Fruit fly (Drosophila melanogaster) whole organism, wandering third instar larva: ENCODE results near the gene CG2321.

Experiments
- Abd-B ChIP-seq: fragments of >200 bp; optimal IDR thresholded peaks from 2 replicates; lab custom pipeline; 2017; ENCODE audit warnings: missing biosample characterization, missing genetic modification characterization
- CG32264 ChIP-seq: fragments of 200-800 bp; sonication (Bioruptor generic); optimal IDR thresholded peaks from 2 replicates; lab custom pipeline; 2016; ENCODE audit warnings: missing biosample characterization, missing genetic modification characterization
- Hnf4 ChIP-seq: fragments of 200-800 bp; sonication (Bioruptor generic); optimal IDR thresholded peaks from 2 replicates; lab custom pipeline; 2016; ENCODE audit warnings: missing biosample characterization, mild to moderate bottlenecking, missing genetic modification characterization
- Rel ChIP-seq, 2 experiments: fragments of 200-800 bp; sonication (Bioruptor generic) in 1 of 2; optimal IDR thresholded peaks; 2 replicates in 1 of 2; 3 replicates in 1 of 2; lab custom pipeline; 2016 to 2019; ENCODE audit warnings: mild to moderate bottlenecking in 2 of 2, missing biosample characterization in 2 of 2, missing genetic modification characterization in 2 of 2, moderate library complexity in 1 of 2
- br ChIP-seq: fragments of 200-800 bp; sonication (Bioruptor generic); optimal IDR thresholded peaks from 2 replicates; lab custom pipeline; 2016; ENCODE audit warnings: missing biosample characterization, missing genetic modification characterization
- dsf ChIP-seq: sonication (Bioruptor generic); optimal IDR thresholded peaks from 2 replicates; lab custom pipeline; 2016; ENCODE audit warnings: missing biosample characterization, missing genetic modification characterization, borderline replicate concordance
- lola ChIP-seq: fragments of >200 bp; optimal IDR thresholded peaks from 2 replicates; lab custom pipeline; 2017; ENCODE audit warnings: missing biosample characterization, missing genetic modification characterization
- woc ChIP-seq: sonication (Bioruptor generic); optimal IDR thresholded peaks from 2 replicates; lab custom pipeline; 2016; ENCODE audit warnings: missing biosample characterization, mild to moderate bottlenecking, missing genetic modification characterization

DNA sequence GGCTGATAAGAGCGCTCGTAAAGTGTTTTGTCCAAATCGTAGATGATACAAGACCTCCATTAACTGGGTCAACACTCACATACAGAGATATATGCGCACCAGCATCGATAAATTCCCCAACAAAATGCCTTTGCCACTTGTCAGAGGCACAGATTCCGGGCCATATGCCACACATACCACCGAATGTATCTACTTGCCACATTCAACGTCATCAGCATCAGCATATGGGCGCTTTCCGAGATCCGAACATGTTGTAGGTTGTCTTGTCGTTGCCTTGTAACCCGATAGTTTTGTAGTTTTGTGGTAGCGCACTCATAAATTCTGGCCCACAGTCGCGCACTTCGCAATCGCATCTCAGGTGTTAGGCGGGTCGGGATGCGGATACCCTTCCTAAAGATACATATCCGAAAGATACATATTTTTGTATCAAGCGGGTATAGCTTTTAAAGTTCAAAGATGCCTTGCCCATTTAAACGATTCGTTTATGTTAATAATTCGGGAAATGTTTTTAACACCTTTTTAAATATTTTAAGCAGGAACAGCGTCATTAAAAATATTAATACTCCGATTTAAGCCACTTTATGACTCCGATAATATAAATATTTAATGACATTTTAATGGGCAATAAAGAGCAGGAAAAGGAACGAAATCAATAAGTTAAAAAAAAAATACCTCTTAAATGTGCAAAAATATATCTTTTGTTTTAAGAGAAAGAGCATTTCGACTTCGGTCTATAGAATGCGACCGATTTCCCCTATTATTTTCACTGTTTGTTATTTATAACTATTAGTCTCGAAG, 35.1 kb upstream of the CG2321 start:
- TF ChIP-seq Abd-B (GFP tag; lab: Kevin White, UChicago) (no peak), CG32264 (GFP tag; lab: Kevin White, UChicago) (no peak), br (GFP tag; lab: Kevin White, UChicago) (no peak), lola (GFP tag; lab: Kevin White, UChicago) (no peak), dsf (GFP tag; lab: Kevin White, UChicago) (no peak), woc (GFP tag; lab: Kevin White, UChicago) (no peak), Rel (GFP tag; optimal IDR thresholded peaks at IDR 0.05; lab: Kevin White, UChicago) (no peak), Rel (tag; optimal IDR thresholded peaks at IDR 0.05; lab: Kevin White, UChicago) (no peak), Hnf4 (GFP tag; lab: Kevin White, UChicago) (no peak)
